Worm (Caenorhabditis elegans): ENCODE data around the gene nhr-55.
A peak's percentile ranks its signal among the peaks of the same experiment; 100 is the strongest.

ce11 chrV:489320-489719, 11.4 kb downstream of the nhr-55 start, which contains the start of gene nhr-106:
- TF ChIP-seq ama-1 (optimal IDR thresholded peaks at IDR 0.05) (no peak), lin-39 (tag; optimal IDR thresholded peaks at IDR 0.05) (no peak), ZK546.5 (tag; optimal IDR thresholded peaks at IDR 0.05) (no peak), mml-1 (tag; optimal IDR thresholded peaks at IDR 0.05) (no peak), elt-2 (tag; optimal IDR thresholded peaks at IDR 0.05) (peak; percentile 39), nhr-11 (tag; optimal IDR thresholded peaks at IDR 0.05) (no peak), skn-1 (tag; optimal IDR thresholded peaks at IDR 0.05) (no peak), lsy-12 (tag; optimal IDR thresholded peaks at IDR 0.05) (no peak), lin-15B (tag; optimal IDR thresholded peaks at IDR 0.05) (no peak)

All from whole organism, L3 larva.